Worm (Caenorhabditis elegans) whole organism, early embryonic: ENCODE data around the gene C31C9.6.

ENCODE experiments used
- B0310.2 ChIP-seq: sonication (generic microtip); optimal IDR thresholded peaks from 2 replicates; lab custom pipeline; 2016; ENCODE audit warnings: mild to moderate bottlenecking, missing genetic modification characterization, missing compliant biosample characterization
- F13C5.2 ChIP-seq: sonication (generic microtip); optimal IDR thresholded peaks from 2 replicates; lab custom pipeline; 2017; ENCODE audit warnings: mild to moderate bottlenecking, missing genetic modification characterization, inconsistent platforms, missing compliant biosample characterization
- aly-1 ChIP-seq: sonication (generic microtip); optimal IDR thresholded peaks from 2 replicates; lab custom pipeline; 2016; ENCODE audit warnings: missing genetic modification characterization, missing compliant biosample characterization
- ama-1 ChIP-seq: fragments of 150-350 bp; optimal IDR thresholded peaks from 2 replicates; lab custom pipeline; 2014
- ceh-13 ChIP-seq: fragments of 200-800 bp; sonication (Bioruptor generic); optimal IDR thresholded peaks from 2 replicates; lab custom pipeline; 2018; ENCODE audit warnings: mild to moderate bottlenecking, missing genetic modification characterization, missing compliant biosample characterization
- ceh-36 ChIP-seq: sonication (generic microtip); optimal IDR thresholded peaks from 2 replicates; lab custom pipeline; 2016; ENCODE audit warnings: missing genetic modification characterization, inconsistent platforms, missing compliant biosample characterization
- ets-7 ChIP-seq: sonication (generic microtip); optimal IDR thresholded peaks from 2 replicates; lab custom pipeline; 2016; ENCODE audit warnings: missing genotype, missing genetic modification characterization, missing compliant biosample characterization
- flt-1 ChIP-seq: fragments of 200-800 bp; sonication (Bioruptor generic); IDR thresholded peaks from 2 replicates; pipeline ENCODE4 v1.3.6; 2022; ENCODE audit warnings: missing genetic modification characterization, missing compliant biosample characterization
- hmbx-1 ChIP-seq: sonication (generic microtip); optimal IDR thresholded peaks from 2 replicates; lab custom pipeline; 2016; ENCODE audit warnings: mild to moderate bottlenecking, missing genetic modification characterization, missing compliant biosample characterization
- pes-1 ChIP-seq: fragments of 200-800 bp; sonication (Bioruptor generic); IDR thresholded peaks from 2 replicates; pipeline ENCODE4 v1.3.6; 2022; ENCODE audit warnings: missing genetic modification reagents, missing genetic modification characterization, missing compliant biosample characterization
- scrt-1 ChIP-seq: fragments of 200-800 bp; sonication (Bioruptor generic); IDR thresholded peaks from 2 replicates; pipeline ENCODE4 v1.3.6; 2022; ENCODE audit warnings: missing genetic modification characterization, missing compliant biosample characterization
- sea-1 ChIP-seq: fragments of 200-800 bp; sonication (Bioruptor generic); conservative IDR thresholded peaks from 2 replicates; pipeline ENCODE4 v1.3.6; 2022; ENCODE audit warnings: missing genetic modification characterization, missing compliant biosample characterization
- tbx-11 ChIP-seq: fragments of 200-800 bp; sonication (Bioruptor generic); IDR thresholded peaks from 2 replicates; pipeline ENCODE4 v1.3.6; 2022; ENCODE audit warnings: missing genetic modification characterization, missing compliant biosample characterization
- tbx-37 ChIP-seq: fragments of 200-800 bp; sonication (Bioruptor generic); conservative IDR thresholded peaks from 2 replicates; pipeline ENCODE4 v1.3.6; 2022; ENCODE audit warnings: missing genetic modification reagents, missing genetic modification characterization, missing compliant biosample characterization

ce11 chrII:13641311-13641710, 20.6 kb downstream of the C31C9.6 start, which contains the start of gene fbxa-167:
- TF ChIP-seq flt-1 (no peak), F13C5.2 (no peak), hmbx-1 (tag; lab: Kevin White, UChicago) (no peak), sea-1 (GFP tag; lab: Robert Waterston, UW) (no peak), scrt-1 (GFP tag; lab: Robert Waterston, UW) (no peak), ets-7 (tag; lab: Kevin White, UChicago) (no peak), ama-1 (lab: Kevin White, UChicago) (no peak), aly-1 (tag; lab: Kevin White, UChicago) (no peak), ceh-36 (tag; lab: Kevin White, UChicago) (no peak), ceh-13 (GFP tag; lab: Kevin White, UChicago) (no peak), tbx-37 (GFP tag; lab: Robert Waterston, UW) (no peak), tbx-11 (GFP tag; lab: Robert Waterston, UW) (no peak), pes-1 (GFP tag; lab: Robert Waterston, UW) (no peak), B0310.2 (tag; lab: Kevin White, UChicago) (no peak)
